Worm (Caenorhabditis elegans): ENCODE results near the gene set-17.

Gene set-17

DNA sequence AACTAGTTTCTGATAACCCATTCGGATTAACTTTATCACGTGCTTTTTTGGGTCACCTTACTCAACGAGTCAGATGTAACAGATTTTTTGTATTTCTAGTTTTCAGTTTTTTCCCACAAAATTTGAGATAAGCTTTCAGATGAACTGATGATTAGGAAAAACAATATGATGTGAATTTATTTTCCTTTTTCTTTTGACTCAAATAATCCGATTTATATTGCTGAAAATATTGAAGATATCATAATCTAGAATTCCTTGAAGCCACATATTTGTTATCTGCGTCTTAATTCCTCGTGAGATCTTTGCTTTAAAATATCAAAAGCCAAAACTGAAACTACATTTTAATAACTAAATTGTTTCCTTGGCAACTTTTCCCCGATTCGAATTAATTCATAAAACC is 23.6 kb downstream of the set-17 start:
- TF ChIP-seq hmbx-1 (tag; optimal IDR thresholded peaks at IDR 0.05) (no peak), hnd-1 (tag; optimal IDR thresholded peaks at IDR 0.05) (no peak), pes-1 (GFP tag; IDR thresholded peaks at IDR 0.05) (no peak), ceh-13 (GFP tag; optimal IDR thresholded peaks at IDR 0.05) (no peak), B0310.2 (tag; optimal IDR thresholded peaks at IDR 0.05) (no peak), hmg-4 (GFP tag; optimal IDR thresholded peaks at IDR 0.05) (no peak)

DNA sequence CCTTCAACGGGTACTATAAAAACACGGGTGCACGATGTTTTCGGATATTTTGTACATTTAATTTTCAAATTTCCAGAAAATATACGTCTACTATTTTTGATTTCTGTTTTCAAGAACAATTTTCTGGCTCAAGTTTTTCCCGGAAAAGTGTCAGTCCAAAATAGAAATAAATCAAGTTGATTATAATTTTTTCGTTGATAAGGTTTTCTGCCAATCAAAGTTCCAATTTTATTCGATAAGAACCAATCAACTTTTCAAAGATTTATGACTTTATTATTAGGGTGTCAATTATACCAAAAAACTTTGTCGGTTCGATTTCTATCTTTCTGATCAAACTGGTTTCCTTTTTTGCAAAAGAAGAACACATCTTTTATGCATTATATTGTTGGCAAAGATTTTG is 25.6 kb downstream of the set-17 start:
- TF ChIP-seq hmg-4 (GFP tag; optimal IDR thresholded peaks at IDR 0.05) (no peak), F13C5.2 (tag; optimal IDR thresholded peaks at IDR 0.05) (no peak), hnd-1 (tag; optimal IDR thresholded peaks at IDR 0.05) (no peak), ets-7 (tag; optimal IDR thresholded peaks at IDR 0.05) (no peak), ceh-13 (GFP tag; optimal IDR thresholded peaks at IDR 0.05) (no peak), flt-1 (GFP tag; IDR thresholded peaks at IDR 0.05) (no peak), aly-1 (tag; optimal IDR thresholded peaks at IDR 0.05) (no peak)

DNA sequence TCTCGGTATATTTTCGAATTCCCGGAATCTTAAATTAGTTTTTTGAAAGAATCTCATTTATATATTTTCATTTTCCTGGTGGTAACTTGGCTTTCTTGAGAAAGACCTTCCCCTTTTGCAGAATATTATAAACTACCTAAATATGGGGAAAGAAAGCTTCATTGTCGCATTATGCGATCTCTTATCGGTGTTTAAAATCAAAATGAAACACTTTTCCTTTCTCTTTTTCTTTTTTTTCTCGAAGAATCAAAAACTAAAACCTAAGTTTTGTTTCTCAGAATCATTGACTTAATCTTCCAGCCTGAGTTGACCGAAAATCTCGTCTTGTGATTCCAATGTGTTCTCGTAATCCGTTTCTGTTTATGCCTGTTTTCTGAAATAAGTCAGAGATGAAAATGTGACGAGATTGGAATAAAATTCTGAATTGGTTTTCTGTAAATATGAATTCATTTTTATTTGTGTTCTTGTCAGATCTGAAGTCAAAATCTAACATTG is 27.7 kb downstream of the set-17 start:
- no peak for TF ChIP-seq scrt-1 (GFP tag; IDR thresholded peaks at IDR 0.05)
- no peak for TF ChIP-seq ceh-36 (tag; optimal IDR thresholded peaks at IDR 0.05)
- TF ChIP-seq hmg-4 (GFP tag; optimal IDR thresholded peaks at IDR 0.05), result no peak
- no peak for TF ChIP-seq sea-1 (GFP tag; conservative IDR thresholded peaks at IDR 0.05)
- TF ChIP-seq ets-7 (tag; optimal IDR thresholded peaks at IDR 0.05), result no peak
- no peak for TF ChIP-seq aly-1 (tag; optimal IDR thresholded peaks at IDR 0.05)
- TF ChIP-seq tra-4 (tag; optimal IDR thresholded peaks at IDR 0.05), result no peak
- TF ChIP-seq ceh-13 (GFP tag; optimal IDR thresholded peaks at IDR 0.05), result no peak
- TF ChIP-seq pes-1 (GFP tag; IDR thresholded peaks at IDR 0.05), result no peak
- TF ChIP-seq tbx-11 (GFP tag; IDR thresholded peaks at IDR 0.05), result no peak
- no peak for TF ChIP-seq hmbx-1 (tag; optimal IDR thresholded peaks at IDR 0.05)
- TF ChIP-seq F13C5.2 (tag; optimal IDR thresholded peaks at IDR 0.05), result no peak
- no peak for TF ChIP-seq hnd-1 (tag; optimal IDR thresholded peaks at IDR 0.05)

DNA sequence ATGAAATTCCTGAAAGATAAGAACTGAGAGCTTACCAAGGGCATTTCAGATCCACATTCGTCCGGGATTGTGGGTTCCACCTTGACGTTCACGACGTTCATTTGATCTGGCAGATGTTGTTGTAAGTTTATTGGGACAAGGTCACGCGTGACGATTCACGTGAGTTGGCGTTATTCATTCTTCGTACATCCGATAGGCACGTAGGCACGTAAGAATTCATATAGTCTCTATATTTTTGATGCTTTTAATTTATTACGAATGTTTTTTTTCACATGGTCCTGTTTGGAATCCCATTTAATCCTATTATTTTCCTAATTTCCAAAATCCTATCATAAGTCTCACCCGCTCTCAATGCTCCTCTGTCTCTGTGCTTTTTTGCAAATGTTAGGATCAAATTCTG is 28.4 kb downstream of the set-17 start, which contains the start of gene B0457.4:
TSS of gene B0457.4 (minus strand) at position 101 of the 400 bp plus-strand sequence.
- TF ChIP-seq tbx-37 (GFP tag; conservative IDR thresholded peaks at IDR 0.05), result no peak

DNA sequence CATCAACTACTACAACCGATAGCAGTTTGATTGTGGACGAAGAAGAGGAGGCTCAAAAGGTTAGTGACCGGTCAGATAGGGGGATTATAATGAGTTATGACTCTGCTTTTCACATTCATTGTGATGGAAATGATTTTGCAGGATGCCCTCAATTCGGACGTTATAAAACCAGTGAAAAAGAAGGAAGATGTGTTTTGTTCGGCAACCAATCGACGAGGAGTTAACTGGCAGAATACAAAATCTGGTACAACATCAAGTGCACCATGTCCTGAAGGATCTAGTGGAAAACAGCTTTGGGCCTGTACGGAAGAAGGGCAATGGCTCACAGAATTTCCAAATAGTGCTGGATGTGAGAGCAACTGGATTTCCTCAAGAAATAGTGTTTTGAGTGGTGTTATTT is 36.4 kb downstream of the set-17 start:
- TF ChIP-seq ama-1 (optimal IDR thresholded peaks at IDR 0.05) (no peak), flt-1 (GFP tag; IDR thresholded peaks at IDR 0.05) (no peak), sea-1 (GFP tag; conservative IDR thresholded peaks at IDR 0.05) (no peak), F13C5.2 (tag; optimal IDR thresholded peaks at IDR 0.05) (no peak)

ce11 chrII:8899357-8899748 is 40.9 kb downstream of the set-17 start:
- TF ChIP-seq ceh-13 (GFP tag; optimal IDR thresholded peaks at IDR 0.05), result no peak

ce11 chrII:8898582-8899356 is 41.5 kb downstream of the set-17 start:
- TF ChIP-seq scrt-1 (GFP tag; IDR thresholded peaks at IDR 0.05), result no peak
- no peak for TF ChIP-seq sea-1 (GFP tag; conservative IDR thresholded peaks at IDR 0.05)
- TF ChIP-seq hmg-4 (GFP tag; optimal IDR thresholded peaks at IDR 0.05), result no peak
- no peak for TF ChIP-seq pes-1 (GFP tag; IDR thresholded peaks at IDR 0.05)
- TF ChIP-seq B0310.2 (tag; optimal IDR thresholded peaks at IDR 0.05), result no peak
- TF ChIP-seq aly-1 (tag; optimal IDR thresholded peaks at IDR 0.05), result no peak

DNA sequence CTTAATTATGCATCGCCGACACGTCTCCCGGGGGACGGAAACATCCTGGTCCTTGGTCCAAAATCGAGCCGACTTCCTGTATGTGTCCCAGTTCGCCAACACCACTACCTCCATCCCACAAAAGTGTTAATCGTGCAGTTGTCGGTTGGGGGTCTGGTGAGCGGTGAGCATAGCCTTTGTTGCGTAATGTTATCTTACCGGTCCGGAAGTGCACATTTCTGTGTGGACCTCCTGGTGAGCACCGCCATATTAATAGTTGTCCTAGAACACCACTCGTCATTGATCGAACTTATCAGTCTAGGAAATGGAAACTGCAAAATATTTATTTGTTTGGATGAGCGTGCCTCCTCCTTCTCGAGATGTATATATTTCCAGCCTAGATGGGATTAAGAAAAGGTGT is 43.0 kb downstream of the set-17 start:
- TF ChIP-seq scrt-1 (GFP tag; IDR thresholded peaks at IDR 0.05) (no peak), aly-1 (tag; optimal IDR thresholded peaks at IDR 0.05) (no peak), ets-7 (tag; optimal IDR thresholded peaks at IDR 0.05) (peak; percentile 64), ceh-13 (GFP tag; optimal IDR thresholded peaks at IDR 0.05) (no peak), ama-1 (optimal IDR thresholded peaks at IDR 0.05) (no peak)

DNA sequence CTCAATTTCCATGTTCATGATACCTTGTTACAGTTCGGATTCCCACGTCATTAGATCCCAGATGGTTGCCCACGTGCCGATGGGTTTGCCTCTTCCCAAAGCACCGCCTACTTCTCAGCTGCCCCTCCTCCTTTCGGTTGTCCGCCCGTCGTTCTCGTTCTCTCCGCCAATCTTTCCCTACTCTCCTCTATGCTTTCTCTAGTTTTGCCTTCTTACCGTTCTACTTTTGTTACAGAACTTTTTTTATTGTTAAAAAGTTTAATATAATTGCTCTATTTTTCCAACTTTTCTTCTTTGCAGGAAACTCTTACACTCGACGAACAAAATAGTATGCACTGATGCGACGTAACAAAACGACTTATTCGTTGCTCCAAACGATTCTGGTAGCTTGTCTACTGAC is 43.7 kb downstream of the set-17 start, which contains the start of gene lat-1:
TSS of gene lat-1 (plus strand) at position 301 of the 400 bp plus-strand sequence.
- TF ChIP-seq ceh-36 (tag; optimal IDR thresholded peaks at IDR 0.05) (no peak), flt-1 (GFP tag; IDR thresholded peaks at IDR 0.05) (no peak)

ce11 chrII:8895895-8896294 is 44.4 kb downstream of the set-17 start:
- TF ChIP-seq ama-1 (optimal IDR thresholded peaks at IDR 0.05) (no peak), B0310.2 (tag; optimal IDR thresholded peaks at IDR 0.05) (no peak), hmbx-1 (tag; optimal IDR thresholded peaks at IDR 0.05) (no peak), F13C5.2 (tag; optimal IDR thresholded peaks at IDR 0.05) (no peak), tbx-37 (GFP tag; conservative IDR thresholded peaks at IDR 0.05) (no peak), tbx-11 (GFP tag; IDR thresholded peaks at IDR 0.05) (no peak), sea-1 (GFP tag; conservative IDR thresholded peaks at IDR 0.05) (no peak), ceh-36 (tag; optimal IDR thresholded peaks at IDR 0.05) (no peak), tra-4 (tag; optimal IDR thresholded peaks at IDR 0.05) (no peak), flt-1 (GFP tag; IDR thresholded peaks at IDR 0.05) (no peak), scrt-1 (GFP tag; IDR thresholded peaks at IDR 0.05) (no peak), hmg-4 (GFP tag; optimal IDR thresholded peaks at IDR 0.05) (no peak), ceh-13 (GFP tag; optimal IDR thresholded peaks at IDR 0.05) (no peak), pes-1 (GFP tag; IDR thresholded peaks at IDR 0.05) (no peak), ets-7 (tag; optimal IDR thresholded peaks at IDR 0.05) (no peak), aly-1 (tag; optimal IDR thresholded peaks at IDR 0.05) (no peak), hnd-1 (tag; optimal IDR thresholded peaks at IDR 0.05) (no peak)

Data from whole organism, early embryonic.